Fruit fly (Drosophila melanogaster) whole organism: Measurements from ENCODE around the gene nSyb.

Source experiments
- EcR ChIP-seq, 2 experiments: fragments of >200 bp; optimal IDR thresholded peaks; 2 replicates each; lab custom pipeline; 2017; ENCODE audit warnings: missing biosample characterization in 2 of 2, missing genetic modification characterization in 2 of 2, missing genetic modification reagents in 2 of 2
- psq ChIP-seq: fragments of >200 bp; optimal IDR thresholded peaks from 2 replicates; lab custom pipeline; 2017
- usp ChIP-seq: fragments of >200 bp; optimal IDR thresholded peaks from 2 replicates; lab custom pipeline; 2017; ENCODE audit warnings: missing biosample characterization, missing genetic modification characterization, mixed read lengths

DNA sequence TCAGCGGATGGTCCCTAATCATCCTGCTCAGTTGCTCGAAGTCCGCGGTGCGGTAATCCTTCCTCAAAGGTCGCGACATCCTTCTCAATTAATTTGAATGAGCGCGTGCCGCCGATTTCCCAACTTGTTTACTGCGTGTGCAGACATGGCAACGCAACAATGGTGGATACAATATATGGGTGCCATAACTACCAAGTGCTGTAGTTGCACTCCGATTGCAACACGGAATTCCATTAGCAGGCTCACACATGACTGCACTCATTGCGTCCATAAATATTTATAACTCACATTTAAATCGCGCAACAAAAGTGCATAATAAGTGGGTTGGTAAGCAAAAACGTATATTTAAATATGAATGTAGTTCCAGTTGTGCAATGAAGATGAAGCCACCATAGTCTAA, 35.1 kb upstream of the nSyb start, which contains the start of gene CG13930:
- TF ChIP-seq usp (no peak), EcR (GFP tag; optimal IDR thresholded peaks at IDR 0.05; lab: Kevin White, UChicago) (no peak), psq (lab: Kevin White, UChicago) (no peak)
